Worm (Caenorhabditis elegans): ENCODE data around the gene tos-1.

ce11 chrV:9342965-9343628 is 906 bp downstream of the tos-1 start:
- TF ChIP-seq nhr-12 (tag; optimal IDR thresholded peaks at IDR 0.05): no peak
- no peak for TF ChIP-seq mdl-1 (tag; optimal IDR thresholded peaks at IDR 0.05)
- no peak for TF ChIP-seq ztf-4 (tag; optimal IDR thresholded peaks at IDR 0.05)
- TF ChIP-seq nhr-77 (tag; optimal IDR thresholded peaks at IDR 0.05): no peak
- TF ChIP-seq nhr-67 (tag; optimal IDR thresholded peaks at IDR 0.05): no peak
- no peak for TF ChIP-seq unc-62 (GFP tag; optimal IDR thresholded peaks at IDR 0.05)
- TF ChIP-seq R02D3.7 (tag; optimal IDR thresholded peaks at IDR 0.05): no peak
- TF ChIP-seq ztf-11 (tag; optimal IDR thresholded peaks at IDR 0.05): no peak
- no peak for TF ChIP-seq snpc-4 (tag; optimal IDR thresholded peaks at IDR 0.05)
- no peak for TF ChIP-seq jun-1 (tag; optimal IDR thresholded peaks at IDR 0.05)
- no peak for TF ChIP-seq fkh-2 (tag; optimal IDR thresholded peaks at IDR 0.05)
- no peak for TF ChIP-seq nfya-1 (tag; optimal IDR thresholded peaks at IDR 0.05; ENCODE audit: insufficient read depth)

Measured in whole organism, L3 larva.